Fruit fly (Drosophila melanogaster) whole organism, wandering third instar larva: ENCODE results near the gene CG13887.

Experiments used
- Abd-B ChIP-seq: fragments of >200 bp; optimal IDR thresholded peaks from 2 replicates; lab custom pipeline; 2017; ENCODE audit warnings: missing biosample characterization, missing genetic modification characterization
- CG32264 ChIP-seq: fragments of 200-800 bp; sonication (Bioruptor generic); optimal IDR thresholded peaks from 2 replicates; lab custom pipeline; 2016; ENCODE audit warnings: missing biosample characterization, missing genetic modification characterization
- CG9705 ChIP-seq: fragments of 200-800 bp; sonication (Bioruptor generic); optimal IDR thresholded peaks from 2 replicates; lab custom pipeline; 2018; ENCODE audit warnings: missing biosample characterization, mild to moderate bottlenecking, missing genetic modification characterization
- CrebA ChIP-seq: fragments of 200-800 bp; sonication (Bioruptor generic); optimal IDR thresholded peaks from 2 replicates; lab custom pipeline; 2016; ENCODE audit warnings: missing biosample characterization, mild to moderate bottlenecking, missing genetic modification characterization, borderline replicate concordance
- Dfd ChIP-seq: fragments of >200 bp; optimal IDR thresholded peaks from 2 replicates; lab custom pipeline; 2017; ENCODE audit warnings: missing biosample characterization, missing genetic modification characterization
- Dif ChIP-seq: fragments of 200-275, 200-300 bp; sonication (Bioruptor generic); optimal IDR thresholded peaks from 2 replicates; lab custom pipeline; 2018; ENCODE audit warnings: missing biosample characterization, missing genetic modification characterization; ENCODE audit not compliant: partially characterized antibody
- GATAd ChIP-seq: sonication (Bioruptor generic); optimal IDR thresholded peaks from 2 replicates; lab custom pipeline; 2016; ENCODE audit warnings: missing biosample characterization, missing genetic modification characterization
- HLH106 ChIP-seq: fragments of 200-800 bp; optimal IDR thresholded peaks from 3 replicates; lab custom pipeline; 2019; ENCODE audit warnings: missing biosample characterization, mild to moderate bottlenecking, missing genetic modification characterization, moderate library complexity
- Hnf4 ChIP-seq: fragments of 200-800 bp; sonication (Bioruptor generic); optimal IDR thresholded peaks from 2 replicates; lab custom pipeline; 2016; ENCODE audit warnings: missing biosample characterization, mild to moderate bottlenecking, missing genetic modification characterization
- Hr78 ChIP-seq: fragments of >200 bp; optimal IDR thresholded peaks from 2 replicates; lab custom pipeline; 2017; ENCODE audit warnings: missing biosample characterization, missing genetic modification characterization
- Hr83 ChIP-seq: fragments of 200-300 bp; sonication (Bioruptor generic); optimal IDR thresholded peaks from 2 replicates; lab custom pipeline; 2016; ENCODE audit warnings: missing biosample characterization, mild to moderate bottlenecking, missing genetic modification characterization, moderate library complexity; ENCODE audit not compliant: poor library complexity, severe bottlenecking
- Jra ChIP-seq: sonication (Bioruptor generic); optimal IDR thresholded peaks from 2 replicates; lab custom pipeline; 2016; ENCODE audit warnings: missing biosample characterization, missing genetic modification characterization
- Mio ChIP-seq: sonication (Bioruptor generic); optimal IDR thresholded peaks from 2 replicates; lab custom pipeline; 2016; ENCODE audit warnings: missing biosample characterization, missing genetic modification characterization
- Myc ChIP-seq: fragments of >200 bp; optimal IDR thresholded peaks from 2 replicates; lab custom pipeline; 2017
- N ChIP-seq: fragments of >200 bp; optimal IDR thresholded peaks from 2 replicates; lab custom pipeline; 2018; ENCODE audit warnings: missing biosample characterization, missing external identifiers, missing genetic modification characterization
- OdsH ChIP-seq: fragments of 200-800 bp; sonication (Bioruptor generic); optimal IDR thresholded peaks from 2 replicates; lab custom pipeline; 2016; ENCODE audit warnings: missing biosample characterization, mild to moderate bottlenecking, missing genetic modification characterization
- Rel ChIP-seq, 2 experiments: fragments of 200-800 bp; sonication (Bioruptor generic) in 1 of 2; optimal IDR thresholded peaks; 2 replicates in 1 of 2; 3 replicates in 1 of 2; lab custom pipeline; 2016 to 2019; ENCODE audit warnings: mild to moderate bottlenecking in 2 of 2, missing biosample characterization in 2 of 2, missing genetic modification characterization in 2 of 2, moderate library complexity in 1 of 2
- Sp1 ChIP-seq: fragments of 200-800 bp; sonication (Bioruptor generic); optimal IDR thresholded peaks from 3 replicates; lab custom pipeline; 2019; ENCODE audit warnings: missing biosample characterization, mild to moderate bottlenecking, missing genetic modification characterization, moderate library complexity
- Vsx2 ChIP-seq: fragments of 200-300, 225-300 bp; sonication (Bioruptor generic); optimal IDR thresholded peaks from 2 replicates; lab custom pipeline; 2018; ENCODE audit warnings: missing biosample characterization, missing genetic modification characterization; ENCODE audit not compliant: partially characterized antibody
- br ChIP-seq: fragments of 200-800 bp; sonication (Bioruptor generic); optimal IDR thresholded peaks from 2 replicates; lab custom pipeline; 2016; ENCODE audit warnings: missing biosample characterization, missing genetic modification characterization
- brk ChIP-seq: fragments of 200-800 bp; sonication (Bioruptor generic); optimal IDR thresholded peaks from 2 replicates; lab custom pipeline; 2016; ENCODE audit warnings: missing biosample characterization, mild to moderate bottlenecking, missing genetic modification characterization
- dl ChIP-seq, 2 experiments: fragments of 175-275, 200-275 bp in 1 of 2; fragments of 200-275 bp in 1 of 2; sonication (Bioruptor generic); optimal IDR thresholded peaks; lab custom pipeline; 2018; ENCODE audit warnings: mild to moderate bottlenecking in 2 of 2, missing biosample characterization in 2 of 2, missing genetic modification characterization in 2 of 2, moderate library complexity in 2 of 2; ENCODE audit not compliant: partially characterized antibody in 2 of 2, insufficient read depth in 1 of 2
- dmrt93B ChIP-seq: fragments of 200-800 bp; sonication (Bioruptor generic); optimal IDR thresholded peaks from 2 replicates; lab custom pipeline; 2018; ENCODE audit warnings: missing biosample characterization, mild to moderate bottlenecking, missing genetic modification characterization
- dsf ChIP-seq: sonication (Bioruptor generic); optimal IDR thresholded peaks from 2 replicates; lab custom pipeline; 2016; ENCODE audit warnings: missing biosample characterization, missing genetic modification characterization, borderline replicate concordance
- ey ChIP-seq: fragments of 200-800 bp; sonication (Bioruptor generic); optimal IDR thresholded peaks from 2 replicates; lab custom pipeline; 2016; ENCODE audit warnings: missing biosample characterization, missing genetic modification characterization
- foxo ChIP-seq, 2 experiments: fragments of 200-800 bp; sonication (Bioruptor generic); optimal IDR thresholded peaks; 2 replicates in 1 of 2; 3 replicates in 1 of 2; lab custom pipeline; 2016 to 2017; ENCODE audit warnings: missing biosample characterization in 2 of 2, missing genetic modification characterization in 2 of 2
- fru ChIP-seq: fragments of 200-800 bp; sonication (Bioruptor generic); optimal IDR thresholded peaks from 3 replicates; lab custom pipeline; 2016; ENCODE audit warnings: missing biosample characterization, mild to moderate bottlenecking, missing genetic modification characterization
- h ChIP-seq: fragments of 200-800 bp; sonication (Bioruptor generic); optimal IDR thresholded peaks from 3 replicates; lab custom pipeline; 2016; ENCODE audit warnings: missing biosample characterization, mild to moderate bottlenecking, missing genetic modification characterization
- jim ChIP-seq: fragments of 175-275, 200-325 bp; sonication (Bioruptor generic); optimal IDR thresholded peaks from 2 replicates; lab custom pipeline; 2016; ENCODE audit warnings: missing biosample characterization, mild to moderate bottlenecking, missing genetic modification characterization
- lola ChIP-seq: fragments of >200 bp; optimal IDR thresholded peaks from 2 replicates; lab custom pipeline; 2017; ENCODE audit warnings: missing biosample characterization, missing genetic modification characterization
- pan ChIP-seq: fragments of >200 bp; optimal IDR thresholded peaks from 2 replicates; lab custom pipeline; 2017
- psq ChIP-seq: fragments of 200-800 bp; sonication (Bioruptor generic); optimal IDR thresholded peaks from 3 replicates; lab custom pipeline; 2017; ENCODE audit warnings: missing biosample characterization, mild to moderate bottlenecking, missing genetic modification characterization, moderate library complexity
- rgr ChIP-seq: fragments of 200-800 bp; sonication (Bioruptor generic); optimal IDR thresholded peaks from 3 replicates; lab custom pipeline; 2016; ENCODE audit warnings: missing biosample characterization, mild to moderate bottlenecking, missing genetic modification characterization
- sage ChIP-seq: fragments of 200-800 bp; sonication (Bioruptor generic); optimal IDR thresholded peaks from 2 replicates; lab custom pipeline; 2016; ENCODE audit warnings: missing biosample characterization, mild to moderate bottlenecking, missing genetic modification characterization
- sv ChIP-seq: fragments of 200-800 bp; sonication (Bioruptor generic); optimal IDR thresholded peaks from 3 replicates; lab custom pipeline; 2016; ENCODE audit warnings: missing biosample characterization, missing genetic modification characterization
- tai ChIP-seq: sonication (Bioruptor generic); optimal IDR thresholded peaks from 2 replicates; lab custom pipeline; 2016; ENCODE audit warnings: missing biosample characterization, missing genetic modification characterization
- usp ChIP-seq: fragments of >200 bp; optimal IDR thresholded peaks from 2 replicates; lab custom pipeline; 2017; ENCODE audit warnings: missing biosample characterization, missing genetic modification characterization
- woc ChIP-seq: sonication (Bioruptor generic); optimal IDR thresholded peaks from 2 replicates; lab custom pipeline; 2016; ENCODE audit warnings: missing biosample characterization, mild to moderate bottlenecking, missing genetic modification characterization

Gene CG13887

dm6 chr3L:818438-819138, 19.1 kb upstream of the CG13887 start:
- TF ChIP-seq ey (GFP tag; lab: Kevin White, UChicago) (peak; percentile 32), Jra (GFP tag; lab: Kevin White, UChicago) (no peak), HLH106 (peak; percentile 61), Hnf4 (GFP tag; lab: Kevin White, UChicago) (no peak), sv (GFP tag; lab: Kevin White, UChicago) (no peak), Dfd (GFP tag; lab: Kevin White, UChicago) (no peak), br (GFP tag; lab: Kevin White, UChicago) (no peak), OdsH (GFP tag; lab: Kevin White, UChicago) (peak; percentile 28), dmrt93B (GFP tag; lab: Kevin White, UChicago) (peak; percentile 33), Vsx2 (GFP tag; lab: Kevin White, UChicago) (no peak), CG9705 (GFP tag; lab: Kevin White, UChicago) (peak; percentile 24), foxo (GFP tag; optimal IDR thresholded peaks at IDR 0.05; lab: Kevin White, UChicago) (peak in 1 of 2 experiments; percentile 62), brk (GFP tag; lab: Kevin White, UChicago) (no peak), dl (GFP tag; optimal IDR thresholded peaks at IDR 0.05; lab: Kevin White, UChicago; ENCODE audit: insufficient read depth in 1 of 2, partially characterized antibody in 2 of 2) (no peak), rgr (no peak), h (GFP tag; lab: Kevin White, UChicago) (peak; percentile 56), fru (GFP tag; lab: Kevin White, UChicago) (peak; percentile 45), Sp1 (GFP tag; lab: Kevin White, UChicago) (peak; percentile 63)

dm6 chr3L:819297-819886, 18.3 kb upstream of the CG13887 start:
- TF ChIP-seq Abd-B (GFP tag; lab: Kevin White, UChicago) (no peak), CG32264 (GFP tag; lab: Kevin White, UChicago) (no peak), Hr78 (GFP tag; lab: Kevin White, UChicago) (no peak), usp (GFP tag; lab: Kevin White, UChicago) (no peak), br (GFP tag; lab: Kevin White, UChicago) (peak; percentile 51), psq (GFP tag; lab: Kevin White, UChicago) (peak; percentile 13), Sp1 (GFP tag; lab: Kevin White, UChicago) (peak; percentile 38), Dif (GFP tag; lab: Kevin White, UChicago) (no peak), dl (GFP tag; optimal IDR thresholded peaks at IDR 0.05; lab: Kevin White, UChicago; ENCODE audit: insufficient read depth in 1 of 2, partially characterized antibody in 2 of 2) (no peak), jim (GFP tag; lab: Kevin White, UChicago) (no peak), Vsx2 (GFP tag; lab: Kevin White, UChicago) (no peak), sv (GFP tag; lab: Kevin White, UChicago) (peak; percentile 85), dsf (GFP tag; lab: Kevin White, UChicago) (no peak), Mio (GFP tag; lab: Kevin White, UChicago) (no peak), h (GFP tag; lab: Kevin White, UChicago) (peak; percentile 59), fru (GFP tag; lab: Kevin White, UChicago) (peak; percentile 55), N (GFP tag; lab: Kevin White, UChicago) (no peak), Jra (GFP tag; lab: Kevin White, UChicago) (no peak), Myc (lab: Kevin White, UChicago) (no peak), Hr83 (GFP tag; lab: Kevin White, UChicago) (no peak), CG9705 (GFP tag; lab: Kevin White, UChicago) (no peak), Dfd (GFP tag; lab: Kevin White, UChicago) (no peak), ey (GFP tag; lab: Kevin White, UChicago) (peak; percentile 41), foxo (GFP tag; optimal IDR thresholded peaks at IDR 0.05; lab: Kevin White, UChicago) (peak in 1 of 2 experiments; percentile 72), HLH106 (peak; percentile 51), GATAd (GFP tag; lab: Kevin White, UChicago) (no peak), OdsH (GFP tag; lab: Kevin White, UChicago) (peak; percentile 29), Hnf4 (GFP tag; lab: Kevin White, UChicago) (peak; percentile 56), CrebA (no peak), tai (no peak), woc (peak; percentile 66), dmrt93B (GFP tag; lab: Kevin White, UChicago) (no peak), lola (no peak), pan (no peak), rgr (peak; percentile 38), Rel (GFP tag; optimal IDR thresholded peaks at IDR 0.05; lab: Kevin White, UChicago) (no peak), Rel (tag; optimal IDR thresholded peaks at IDR 0.05; lab: Kevin White, UChicago) (no peak), brk (GFP tag; lab: Kevin White, UChicago) (no peak), sage (no peak)
